Fruit fly (Drosophila melanogaster) whole organism, embryonic: ENCODE data around the gene CG1801.

ENCODE experiments used
- CG11093 ChIP-seq: fragments of 200-800 bp; sonication (Bioruptor generic); IDR thresholded peaks from 3 replicates; pipeline ENCODE4 v1.3.6; 2022; ENCODE audit warnings: missing biosample characterization, missing genetic modification characterization
- CG11504 ChIP-seq: fragments of 200-800 bp; sonication (Bioruptor generic); optimal IDR thresholded peaks from 3 replicates; lab custom pipeline; 2019; ENCODE audit warnings: missing biosample characterization, mild to moderate bottlenecking, missing genetic modification characterization, moderate library complexity
- CG12219 ChIP-seq: fragments of 200-800 bp; sonication (Bioruptor generic); optimal IDR thresholded peaks from 3 replicates; lab custom pipeline; 2018; ENCODE audit warnings: missing biosample characterization, mild to moderate bottlenecking, missing genetic modification characterization
- CG12659 ChIP-seq: fragments of 200-800 bp; sonication (Bioruptor generic); optimal IDR thresholded peaks from 3 replicates; lab custom pipeline; 2017; ENCODE audit warnings: mild to moderate bottlenecking, missing biosample characterization, missing genetic modification reagents, missing genetic modification characterization
- CG2712 ChIP-seq: fragments of 200-800 bp; optimal IDR thresholded peaks from 3 replicates; lab custom pipeline; 2019; ENCODE audit warnings: missing biosample characterization, mild to moderate bottlenecking, missing genetic modification characterization, moderate library complexity
- CG3407 ChIP-seq: fragments of 200-800 bp; sonication (Bioruptor generic); optimal IDR thresholded peaks from 2 replicates; lab custom pipeline; 2018; ENCODE audit warnings: missing biosample characterization, mild to moderate bottlenecking, missing genetic modification characterization
- CG34376 ChIP-seq: fragments of 200-800 bp; sonication (Bioruptor generic); optimal IDR thresholded peaks from 2 replicates; lab custom pipeline; 2018; ENCODE audit warnings: missing biosample characterization, mild to moderate bottlenecking, missing genetic modification characterization
- CG4360 ChIP-seq: fragments of 200-800 bp; sonication (Bioruptor generic); IDR thresholded peaks from 2 replicates; pipeline ENCODE4 v1.3.6; 2022; ENCODE audit warnings: missing biosample characterization, missing genetic modification characterization
- CG4854 ChIP-seq: fragments of 200-800 bp; sonication (Bioruptor generic); optimal IDR thresholded peaks from 2 replicates; lab custom pipeline; 2016; ENCODE audit warnings: missing biosample characterization, missing genetic modification characterization, inconsistent platforms
- CG7928 ChIP-seq: fragments of 200-800 bp; sonication (Bioruptor generic); optimal IDR thresholded peaks from 2 replicates; lab custom pipeline; 2017; ENCODE audit warnings: missing biosample characterization, mild to moderate bottlenecking, missing genetic modification characterization
- CG8478 ChIP-seq: fragments of >200 bp; optimal IDR thresholded peaks from 2 replicates; lab custom pipeline; 2018
- CG9609 ChIP-seq: fragments of 200-800 bp; sonication (Bioruptor generic); optimal IDR thresholded peaks from 3 replicates; lab custom pipeline; 2016; ENCODE audit warnings: missing biosample characterization, missing genetic modification characterization
- CG9797 ChIP-seq: fragments of 200-800 bp; sonication (Bioruptor generic); optimal IDR thresholded peaks from 3 replicates; lab custom pipeline; 2018; ENCODE audit warnings: missing biosample characterization, mild to moderate bottlenecking, missing genetic modification characterization
- CrebB ChIP-seq: fragments of 200-800 bp; sonication (Bioruptor generic); optimal IDR thresholded peaks from 3 replicates; lab custom pipeline; 2018; ENCODE audit warnings: missing biosample characterization, mild to moderate bottlenecking, missing genetic modification characterization
- Dp ChIP-seq: fragments of 200-800 bp; sonication (Bioruptor generic); optimal IDR thresholded peaks from 2 replicates; lab custom pipeline; 2018; ENCODE audit warnings: missing biosample characterization, mild to moderate bottlenecking, missing genetic modification characterization, moderate library complexity
- Dref ChIP-seq: fragments of 200-800 bp; sonication (Bioruptor generic); IDR thresholded peaks from 2 replicates; pipeline ENCODE4 v1.3.6; 2022; ENCODE audit warnings: missing biosample characterization, missing genetic modification characterization
- E2f2 ChIP-seq: fragments of 200-800 bp; sonication (Bioruptor generic); IDR thresholded peaks from 2 replicates; pipeline ENCODE4 v1.3.6; 2022; ENCODE audit warnings: missing biosample characterization, missing genetic modification characterization
- Eip74EF ChIP-seq, 2 experiments: fragments of 200-800 bp in 1 of 2; fragments of >200 bp in 1 of 2; sonication (Bioruptor generic) in 1 of 2; optimal IDR thresholded peaks; 2 replicates each; lab custom pipeline; 2017 to 2019; ENCODE audit warnings: missing biosample characterization in 2 of 2, missing genetic modification characterization in 2 of 2, mild to moderate bottlenecking in 1 of 2, moderate library complexity in 1 of 2
- Ets65A ChIP-seq: fragments of 200-800 bp; sonication (Bioruptor generic); peaks from one replicate; lab custom pipeline; 2016; ENCODE audit warnings: missing biosample characterization, missing genetic modification characterization
- GATAe ChIP-seq: fragments of 200-800 bp; sonication (Bioruptor generic); conservative IDR thresholded peaks from 2 replicates; pipeline ENCODE4 v1.3.6; 2022; ENCODE audit warnings: missing biosample characterization, missing genetic modification characterization
- Lhr ChIP-seq: fragments of 200-800 bp; sonication (Bioruptor generic); optimal IDR thresholded peaks from 3 replicates; lab custom pipeline; 2017; ENCODE audit warnings: mild to moderate bottlenecking, missing biosample characterization, missing genetic modification reagents, missing genetic modification characterization
- MBD-R2 ChIP-seq: fragments of 200-800 bp; sonication (Bioruptor generic); IDR thresholded peaks from 2 replicates; pipeline ENCODE4 v1.3.6; 2022; ENCODE audit warnings: missing biosample characterization, missing genetic modification characterization
- MESR4 ChIP-seq: fragments of 200-800 bp; sonication (Bioruptor generic); optimal IDR thresholded peaks from 2 replicates; lab custom pipeline; 2018; ENCODE audit warnings: missing biosample characterization, mild to moderate bottlenecking, missing genetic modification characterization, moderate library complexity
- Med ChIP-seq: fragments of 200-800 bp; sonication (Bioruptor generic); peaks from one replicate; lab custom pipeline; 2016; ENCODE audit warnings: missing biosample characterization, missing genetic modification characterization, mild to moderate bottlenecking, inconsistent platforms, moderate library complexity
- Sry-β ChIP-seq: fragments of 200-800 bp; sonication (Bioruptor generic); optimal IDR thresholded peaks from 2 replicates; lab custom pipeline; 2018; ENCODE audit warnings: missing biosample characterization, mild to moderate bottlenecking, missing genetic modification characterization, moderate library complexity
- cg ChIP-seq: fragments of 200-800 bp; sonication (Bioruptor generic); optimal IDR thresholded peaks from 3 replicates; lab custom pipeline; 2019; ENCODE audit warnings: missing biosample characterization, mild to moderate bottlenecking, missing genetic modification characterization, moderate library complexity
- ci ChIP-seq: fragments of 200-800 bp; sonication (Bioruptor generic); IDR thresholded peaks from 3 replicates; pipeline ENCODE4 v1.3.6; 2022; ENCODE audit warnings: missing biosample characterization, missing genetic modification characterization
- crp ChIP-seq, 2 experiments: fragments of 200-800 bp; sonication (Bioruptor generic); optimal IDR thresholded peaks; 2 replicates in 1 of 2; 3 replicates in 1 of 2; lab custom pipeline; 2017; ENCODE audit warnings: missing biosample characterization in 2 of 2, missing genetic modification characterization in 2 of 2, mild to moderate bottlenecking in 1 of 2, moderate library complexity in 1 of 2
- en ChIP-seq: fragments of 200-800 bp; sonication (Bioruptor generic); optimal IDR thresholded peaks from 2 replicates; lab custom pipeline; 2016; ENCODE audit warnings: missing biosample characterization, missing genetic modification characterization
- exex ChIP-seq: fragments of 200-800 bp; sonication (Bioruptor generic); optimal IDR thresholded peaks from 4 replicates; lab custom pipeline; 2018; ENCODE audit warnings: missing biosample characterization, mild to moderate bottlenecking, missing genetic modification characterization, moderate library complexity
- fd3F ChIP-seq: fragments of 200-800 bp; sonication (Bioruptor generic); optimal IDR thresholded peaks from 2 replicates; lab custom pipeline; 2018; ENCODE audit warnings: missing biosample characterization, mild to moderate bottlenecking, missing genetic modification characterization, moderate library complexity
- grau ChIP-seq: fragments of 200-800 bp; optimal IDR thresholded peaks from 3 replicates; lab custom pipeline; 2019; ENCODE audit warnings: missing biosample characterization, mild to moderate bottlenecking, missing genetic modification characterization, moderate library complexity
- hkb ChIP-seq, 2 experiments: fragments of 200-800 bp in 1 of 2; fragments of >200 bp in 1 of 2; sonication (Bioruptor generic) in 1 of 2; IDR thresholded peaks in 1 of 2; optimal IDR thresholded peaks in 1 of 2; 2 replicates each; pipeline versions ENCODE4 v1.3.6 to Lab custom; 2017 to 2022; ENCODE audit warnings: missing biosample characterization in 1 of 2, missing genetic modification characterization in 1 of 2
- hth ChIP-seq: fragments of >200 bp; optimal IDR thresholded peaks from 2 replicates; lab custom pipeline; 2017; ENCODE audit warnings: inconsistent platforms
- lilli ChIP-seq: fragments of 200-800 bp; sonication (Bioruptor generic); optimal IDR thresholded peaks from 3 replicates; lab custom pipeline; 2016; ENCODE audit warnings: missing biosample characterization, missing genetic modification characterization
- nmo ChIP-seq: fragments of 200-800 bp; sonication (Bioruptor generic); optimal IDR thresholded peaks from 2 replicates; lab custom pipeline; 2018; ENCODE audit warnings: missing biosample characterization, mild to moderate bottlenecking, missing genetic modification characterization, moderate library complexity
- oc ChIP-seq: fragments of 200-800 bp; sonication (Bioruptor generic); optimal IDR thresholded peaks from 2 replicates; lab custom pipeline; 2018; ENCODE audit warnings: missing biosample characterization, mild to moderate bottlenecking, missing genetic modification characterization, moderate library complexity
- onecut ChIP-seq: fragments of 200-800 bp; sonication (Bioruptor generic); IDR thresholded peaks from 2 replicates; pipeline ENCODE4 v1.3.6; 2022; ENCODE audit warnings: missing biosample characterization, missing genetic modification characterization
- ranshi ChIP-seq: fragments of 200-800 bp; sonication (Bioruptor generic); IDR thresholded peaks from 2 replicates; pipeline ENCODE4 v1.3.6; 2022; ENCODE audit warnings: missing biosample characterization, missing genetic modification characterization
- row ChIP-seq: fragments of 200-800 bp; sonication (Bioruptor generic); IDR thresholded peaks from 3 replicates; pipeline ENCODE4 v1.3.6; 2022; ENCODE audit warnings: missing biosample characterization, missing genetic modification characterization
- sens ChIP-seq: fragments of 200-800 bp; sonication (Bioruptor generic); peaks from one replicate; lab custom pipeline; 2016; ENCODE audit warnings: missing biosample characterization, missing genetic modification characterization
- slou ChIP-seq: fragments of 200-800 bp; sonication (Bioruptor generic); optimal IDR thresholded peaks from 3 replicates; lab custom pipeline; 2016; ENCODE audit warnings: missing biosample characterization, missing genetic modification characterization
- sug ChIP-seq: fragments of 200-800 bp; optimal IDR thresholded peaks from 2 replicates; lab custom pipeline; 2019; ENCODE audit warnings: missing biosample characterization, mild to moderate bottlenecking, missing genetic modification characterization, moderate library complexity
- toy ChIP-seq: fragments of 200-800 bp; sonication (Bioruptor generic); IDR thresholded peaks from 2 replicates; pipeline ENCODE4 v1.3.6; 2022; ENCODE audit warnings: missing biosample characterization, missing genetic modification characterization

The CG1801 gene

dm6 chrX:21357810-21358671 is 40.7 kb upstream of the CG1801 start, which contains the start of gene Septin1 (continued):
- TF ChIP-seq CG9797 (GFP tag; lab: Kevin White, UChicago), result peak; percentile 94
- TF ChIP-seq CG8478 (lab: Kevin White, UChicago), result no peak
- no peak for TF ChIP-seq CG11093
- TF ChIP-seq Dref (GFP tag; lab: Robert Waterston, UW), result no peak
- no peak for TF ChIP-seq crp (GFP tag; optimal IDR thresholded peaks at IDR 0.05; lab: Kevin White, UChicago)
- no peak for TF ChIP-seq ranshi (GFP tag; lab: Robert Waterston, UW)
- TF ChIP-seq Eip74EF (GFP tag; optimal IDR thresholded peaks at IDR 0.05; lab: Kevin White, UChicago), result no peak
- TF ChIP-seq Med (GFP tag; lab: Kevin White, UChicago), result peak; percentile 9
- peak; percentile 50 for TF ChIP-seq nmo (GFP tag; lab: Kevin White, UChicago)
- no peak for TF ChIP-seq lilli (GFP tag; lab: Kevin White, UChicago)
- TF ChIP-seq Dp (GFP tag; lab: Kevin White, UChicago), result peak; percentile 78
- TF ChIP-seq Lhr, result peak; percentile 86
- no peak for TF ChIP-seq CG34376 (GFP tag; lab: Kevin White, UChicago)
- TF ChIP-seq CG12659 (GFP tag; lab: Kevin White, UChicago), result peak; percentile 54
- TF ChIP-seq CG11504 (tag; lab: Kevin White, UChicago), result no peak
- TF ChIP-seq en (GFP tag; lab: Kevin White, UChicago), result no peak
- peak; percentile 29 for TF ChIP-seq CG2712 (tag; lab: Kevin White, UChicago)
- peak; percentile 35 for TF ChIP-seq hkb (optimal IDR thresholded peaks at IDR 0.05; lab: Kevin White, UChicago)
- no peak for TF ChIP-seq hkb (GFP tag; IDR thresholded peaks at IDR 0.05; lab: Robert Waterston, UW)

- peak; percentile 98 for TF ChIP-seq sug (tag; lab: Kevin White, UChicago)
- 0 out of 2 replicates have a peak, but pooled peaks have one; percentile 21 for TF ChIP-seq GATAe
- TF ChIP-seq E2f2 (GFP tag; lab: Robert Waterston, UW), result no peak
- peak; percentile 29 for TF ChIP-seq CG34376 (GFP tag; lab: Kevin White, UChicago)
- peak; percentile 71 for TF ChIP-seq exex (tag; lab: Kevin White, UChicago)
Observed at dm6 chrX:21353541-21353940, 36.2 kb upstream of the CG1801 start.

dm6 chrX:21351210-21351824 is 34.0 kb upstream of the CG1801 start:
- TF ChIP-seq CG4360 (GFP tag; lab: Robert Waterston, UW) (peak; percentile 40; the same call in 1 of the 2 replicates), row (GFP tag; lab: Robert Waterston, UW) (peak; percentile 51; the same call in 2 of the 3 replicates), Sry-β (GFP tag; lab: Kevin White, UChicago) (peak; percentile 89), hth (no peak), fd3F (GFP tag; lab: Kevin White, UChicago) (no peak), CrebB (tag; lab: Kevin White, UChicago) (no peak), MESR4 (peak; percentile 9), CG9609 (no peak), oc (tag; lab: Kevin White, UChicago) (no peak), cg (peak; percentile 77), slou (no peak), ci (no peak), CG4854 (no peak), sens (GFP tag; lab: Kevin White, UChicago) (peak; percentile 63), CG3407 (GFP tag; lab: Kevin White, UChicago) (no peak), CG12219 (no peak), CG7928 (GFP tag; lab: Kevin White, UChicago) (no peak), toy (GFP tag; lab: Robert Waterston, UW) (no peak), Ets65A (peak; percentile 35), MBD-R2 (GFP tag; lab: Robert Waterston, UW) (peak; percentile 55), grau (peak; percentile 15), onecut (peak; percentile 99)
- TF ChIP-seq, all 482 proteins: peak for 10
